Worm (Caenorhabditis elegans): Measurements from ENCODE around the gene clc-25.
A peak's percentile ranks its signal among the peaks of the same experiment; 100 is the strongest.

clc-25 gene

DNA sequence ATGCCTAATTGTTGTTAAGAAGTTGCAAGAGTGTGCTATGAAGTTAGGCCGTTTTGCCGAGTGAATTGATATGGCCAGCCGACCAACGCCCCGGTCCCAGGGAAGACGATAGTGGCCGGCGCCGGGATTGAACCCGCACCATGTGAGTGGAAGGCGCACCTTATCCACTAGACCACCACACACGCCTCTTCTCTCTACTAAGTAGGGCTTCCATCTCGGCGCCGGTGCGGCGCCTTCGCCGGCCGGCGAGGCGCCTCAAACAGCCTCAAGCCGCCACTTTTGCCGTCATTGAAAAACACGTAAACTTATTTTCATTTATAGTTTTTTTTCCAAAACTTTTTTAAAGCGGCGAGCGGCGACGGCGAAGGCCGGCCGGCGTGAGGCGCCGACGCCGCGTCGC lies 47.3 kb downstream of the clc-25 start:
- no peak for TF ChIP-seq ceh-100 (GFP tag; IDR thresholded peaks at IDR 0.05)
- no peak for TF ChIP-seq lsl-1 (GFP tag; optimal IDR thresholded peaks at IDR 0.05)
- peak; percentile 52; the same call in 1 of the 2 replicates for TF ChIP-seq egrh-3 (GFP tag; IDR thresholded peaks at IDR 0.05)
- peak; percentile 27 for TF ChIP-seq B0261.1 (tag; optimal IDR thresholded peaks at IDR 0.05)
- TF ChIP-seq K11D2.4 (GFP tag; IDR thresholded peaks at IDR 0.05), result no peak
- TF ChIP-seq rpc-1 (optimal IDR thresholded peaks at IDR 0.05), result no peak
- peak; percentile 38 for TF ChIP-seq rpc-1 (tag; optimal IDR thresholded peaks at IDR 0.05)
- TF ChIP-seq tbp1 (GFP tag; optimal IDR thresholded peaks at IDR 0.05), result peak; percentile 53
- no peak for TF ChIP-seq madf-6 (GFP tag; IDR thresholded peaks at IDR 0.05)
- TF ChIP-seq dox-1 (GFP tag; IDR thresholded peaks at IDR 0.05), result peak; percentile 58
- TF ChIP-seq tbx-9 (tag; optimal IDR thresholded peaks at IDR 0.05; ENCODE audit: borderline replicate concordance), result no peak
- no peak for TF ChIP-seq aptf-2 (GFP tag; conservative IDR thresholded peaks at IDR 0.05)
- TF ChIP-seq cebp-2 (GFP tag; IDR thresholded peaks at IDR 0.05), result no peak
- no peak for TF ChIP-seq Y53G8AR.9 (GFP tag; conservative IDR thresholded peaks at IDR 0.05)
- TF ChIP-seq zfh-2 (GFP tag; conservative IDR thresholded peaks at IDR 0.05), result peak; percentile 83
- TF ChIP-seq C06A6.2 (GFP tag; conservative IDR thresholded peaks at IDR 0.05), result no peak
- no peak for TF ChIP-seq aptf-3 (GFP tag; IDR thresholded peaks at IDR 0.05)
- no peak for TF ChIP-seq F39B2.1 (GFP tag; IDR thresholded peaks at IDR 0.05)

Measured in whole organism, young adult.